Fruit fly (Drosophila melanogaster) whole organism, embryonic: ENCODE measurements around the gene CG13048.

Experiments used
- CG17361 ChIP-seq: fragments of 200-800 bp; sonication (Bioruptor generic); IDR thresholded peaks from 3 replicates; pipeline ENCODE4 v1.3.6; 2022; ENCODE audit warnings: missing biosample characterization, missing genetic modification characterization
- CG4282 ChIP-seq: fragments of 200-800 bp; sonication (Bioruptor generic); optimal IDR thresholded peaks from 2 replicates; lab custom pipeline; 2016; ENCODE audit warnings: missing biosample characterization, missing genetic modification characterization
- GATAe ChIP-seq: fragments of 200-800 bp; sonication (Bioruptor generic); conservative IDR thresholded peaks from 2 replicates; pipeline ENCODE4 v1.3.6; 2022; ENCODE audit warnings: missing biosample characterization, missing genetic modification characterization
- HLH54F ChIP-seq: fragments of 200-800 bp; sonication (Bioruptor generic); optimal IDR thresholded peaks from 3 replicates; lab custom pipeline; 2016; ENCODE audit warnings: missing biosample characterization, missing genetic modification characterization
- HmgD ChIP-seq: fragments of 200-800 bp; sonication (Bioruptor generic); optimal IDR thresholded peaks from 3 replicates; lab custom pipeline; 2016; ENCODE audit warnings: missing biosample characterization, missing genetic modification characterization
- Neu2 ChIP-seq: fragments of 200-800 bp; sonication (Bioruptor generic); optimal IDR thresholded peaks from 3 replicates; lab custom pipeline; 2016; ENCODE audit warnings: missing biosample characterization, missing genetic modification characterization, borderline replicate concordance
- kah ChIP-seq: fragments of 200-800 bp; sonication (Bioruptor generic); optimal IDR thresholded peaks from 2 replicates; lab custom pipeline; 2018; ENCODE audit warnings: missing biosample characterization, mild to moderate bottlenecking, missing genetic modification characterization
- maf-S ChIP-seq: fragments of 200-800 bp; sonication (Bioruptor generic); optimal IDR thresholded peaks from 2 replicates; lab custom pipeline; 2016; ENCODE audit warnings: missing biosample characterization, missing genetic modification characterization
- nau ChIP-seq: fragments of 200-800 bp; sonication (Bioruptor generic); optimal IDR thresholded peaks from 3 replicates; lab custom pipeline; 2017; ENCODE audit warnings: missing biosample characterization, mild to moderate bottlenecking, missing genetic modification characterization, missing genetic modification reagents
- usp ChIP-seq: fragments of >200 bp; optimal IDR thresholded peaks from 2 replicates; lab custom pipeline; 2017; ENCODE audit warnings: missing biosample characterization, missing genetic modification characterization

DNA sequence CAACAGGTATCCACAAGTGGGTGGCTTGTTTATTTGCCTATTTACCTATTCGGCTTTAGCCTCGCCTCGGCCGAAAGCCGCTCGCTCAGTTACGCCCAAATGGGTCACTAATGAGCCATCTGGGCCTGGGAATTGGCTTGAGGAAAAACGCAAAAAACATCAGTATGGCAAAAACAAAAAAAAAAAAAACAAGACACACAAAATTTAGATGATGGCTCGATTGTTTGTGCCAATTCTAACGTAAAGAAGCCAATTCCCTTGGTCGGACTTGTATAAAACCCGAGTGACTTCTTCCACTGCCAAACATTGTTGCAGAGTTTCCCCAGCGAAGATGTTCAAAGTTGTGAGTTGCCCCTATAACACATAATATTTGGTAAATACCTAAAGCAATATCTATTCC lies 17.4 kb upstream of the CG13048 start, which contains the start of gene CG4982:
- TF ChIP-seq CG4282 = no peak
- TF ChIP-seq HmgD (GFP tag; lab: Kevin White, UChicago) = no peak
- no peak for TF ChIP-seq maf-S (GFP tag; lab: Kevin White, UChicago)
- no peak for TF ChIP-seq nau (GFP tag; lab: Kevin White, UChicago)
- TF ChIP-seq usp (GFP tag; lab: Kevin White, UChicago) = no peak
- no peak for TF ChIP-seq CG17361 (GFP tag; lab: Robert Waterston, UW)
- no peak for TF ChIP-seq HLH54F (GFP tag; lab: Kevin White, UChicago)
- no peak for TF ChIP-seq Neu2 (GFP tag; lab: Kevin White, UChicago)
- TF ChIP-seq GATAe (GFP tag; lab: Robert Waterston, UW) = no peak
- TF ChIP-seq kah (GFP tag; lab: Kevin White, UChicago) = no peak
